Worm (Caenorhabditis elegans) whole organism, young adult: Measurements from ENCODE around the gene daz-1.
A peak's percentile ranks its signal among the peaks of the same experiment; 100 is the strongest.

Experiments used
- D2030.7 ChIP-seq: fragments of 200-800 bp; sonication (Bioruptor generic); IDR thresholded peaks from 2 replicates; pipeline ENCODE4 v1.3.6; 2022; ENCODE audit warnings: missing genetic modification reagents, missing genetic modification characterization, missing compliant biosample characterization
- F23B12.7 ChIP-seq: sonication (generic microtip); optimal IDR thresholded peaks from 2 replicates; lab custom pipeline; 2017; ENCODE audit warnings: missing genetic modification characterization, mild to moderate bottlenecking, missing compliant biosample characterization, antibody characterized with exemption, moderate library complexity; ENCODE audit not compliant: insufficient read depth
- F33H1.4 ChIP-seq: fragments of 200-800 bp; sonication (Bioruptor generic); IDR thresholded peaks from 2 replicates; pipeline ENCODE4 v1.3.6; 2022; ENCODE audit warnings: missing genetic modification reagents, missing genetic modification characterization, missing compliant biosample characterization
- F49E8.2 ChIP-seq: sonication (generic microtip); optimal IDR thresholded peaks from 3 replicates; lab custom pipeline; 2017; ENCODE audit warnings: missing genetic modification characterization, mild to moderate bottlenecking, missing compliant biosample characterization, antibody characterized with exemption, moderate library complexity; ENCODE audit not compliant: insufficient read depth
- T07F8.4 ChIP-seq: sonication (generic microtip); optimal IDR thresholded peaks from 2 replicates; lab custom pipeline; 2016; ENCODE audit warnings: mild to moderate bottlenecking, missing genetic modification characterization, moderate library complexity, missing compliant biosample characterization
- ZK185.1 ChIP-seq: sonication (generic microtip); optimal IDR thresholded peaks from 2 replicates; lab custom pipeline; 2016; ENCODE audit warnings: mild to moderate bottlenecking, missing genetic modification characterization, missing compliant biosample characterization; ENCODE audit not compliant: poor library complexity, severe bottlenecking
- akir-1 ChIP-seq: fragments of 200-800 bp; sonication (Bioruptor generic); optimal IDR thresholded peaks from 2 replicates; lab custom pipeline; 2018; ENCODE audit warnings: mild to moderate bottlenecking, missing genetic modification characterization, moderate library complexity, missing compliant biosample characterization
- atf-7 ChIP-seq: sonication (generic microtip); optimal IDR thresholded peaks from 2 replicates; lab custom pipeline; 2017; ENCODE audit warnings: mild to moderate bottlenecking, missing genetic modification characterization, missing compliant biosample characterization
- attf-6 ChIP-seq: fragments of 200-800 bp; sonication (Bioruptor generic); IDR thresholded peaks from 2 replicates; pipeline ENCODE4 v1.3.6; 2022; ENCODE audit warnings: missing genetic modification reagents, missing genetic modification characterization, missing compliant biosample characterization
- dpl-1 ChIP-seq: fragments of 150-350 bp; optimal IDR thresholded peaks from 2 replicates; lab custom pipeline; 2014; ENCODE audit warnings: missing biosample characterization, missing genetic modification reagents, missing genetic modification characterization
- efl-1 ChIP-seq: fragments of 150-350 bp; optimal IDR thresholded peaks from 2 replicates; lab custom pipeline; 2014; ENCODE audit warnings: missing biosample characterization, missing genetic modification reagents, missing genetic modification characterization
- gei-17 ChIP-seq: fragments of 200-800 bp; sonication (Bioruptor generic); optimal IDR thresholded peaks from 2 replicates; lab custom pipeline; 2018; ENCODE audit warnings: mild to moderate bottlenecking, missing genetic modification characterization, missing compliant biosample characterization
- him-1 ChIP-seq: sonication (generic microtip); optimal IDR thresholded peaks from 2 replicates; lab custom pipeline; 2016; ENCODE audit warnings: missing genotype, missing genetic modification reagents, missing genetic modification characterization, missing compliant biosample characterization
- hmg-1.2 ChIP-seq: fragments of 200-800 bp; sonication (Bioruptor generic); IDR thresholded peaks from 2 replicates; pipeline ENCODE4 v1.3.6; 2022; ENCODE audit warnings: missing genetic modification reagents, missing genetic modification characterization, missing compliant biosample characterization
- hrde-1 ChIP-seq: sonication (generic microtip); optimal IDR thresholded peaks from 2 replicates; lab custom pipeline; 2016; ENCODE audit warnings: missing genetic modification characterization, mild to moderate bottlenecking, missing compliant biosample characterization, moderate library complexity, missing genotype, missing genetic modification reagents, borderline replicate concordance
- lin-35 ChIP-seq, 3 experiments: fragments of 150-350 bp in 2 of 3; sonication (generic microtip) in 1 of 3; optimal IDR thresholded peaks; 2 replicates each; lab custom pipeline; 2014 to 2018; ENCODE audit warnings: missing biosample characterization in 3 of 3, missing genetic modification characterization in 3 of 3, missing genetic modification reagents in 3 of 3
- lin-54 ChIP-seq: fragments of 200-800 bp; sonication (Bioruptor generic); optimal IDR thresholded peaks from 2 replicates; lab custom pipeline; 2018; ENCODE audit warnings: mild to moderate bottlenecking, missing genetic modification characterization, missing compliant biosample characterization
- lsl-1 ChIP-seq: fragments of 200-800 bp; sonication (Bioruptor generic); optimal IDR thresholded peaks from 2 replicates; lab custom pipeline; 2018; ENCODE audit warnings: mild to moderate bottlenecking, missing genetic modification characterization, moderate library complexity, missing compliant biosample characterization
- madf-3 ChIP-seq: fragments of 200-800 bp; sonication (Bioruptor generic); IDR thresholded peaks from 2 replicates; pipeline ENCODE4 v1.3.6; 2022; ENCODE audit warnings: missing genetic modification reagents, missing genetic modification characterization, missing compliant biosample characterization
- madf-6 ChIP-seq: fragments of 200-800 bp; sonication (Bioruptor generic); IDR thresholded peaks from 2 replicates; pipeline ENCODE4 v1.3.6; 2022; ENCODE audit warnings: missing genetic modification reagents, missing genetic modification characterization, missing compliant biosample characterization
- madf-8 ChIP-seq: fragments of 200-800 bp; sonication (Bioruptor generic); conservative IDR thresholded peaks from 2 replicates; pipeline ENCODE4 v1.3.6; 2022; ENCODE audit warnings: missing genetic modification reagents, missing genetic modification characterization, missing compliant biosample characterization
- mel-28 ChIP-seq: sonication (generic microtip); optimal IDR thresholded peaks from 2 replicates; lab custom pipeline; 2016; ENCODE audit warnings: borderline replicate concordance, mild to moderate bottlenecking, missing genetic modification characterization, missing compliant biosample characterization
- mxl-1 ChIP-seq: sonication (generic microtip); optimal IDR thresholded peaks from 2 replicates; lab custom pipeline; 2016; ENCODE audit warnings: missing genetic modification characterization, missing compliant biosample characterization
- nfya-2 ChIP-seq: fragments of 200-800 bp; sonication (Bioruptor generic); IDR thresholded peaks from 2 replicates; pipeline ENCODE4 v1.3.6; 2022; ENCODE audit warnings: missing genetic modification reagents, missing genetic modification characterization, missing compliant biosample characterization
- nhr-179 ChIP-seq: sonication (generic microtip); optimal IDR thresholded peaks from 2 replicates; lab custom pipeline; 2016; ENCODE audit warnings: mild to moderate bottlenecking, missing genetic modification characterization, missing compliant biosample characterization
- nhr-27 ChIP-seq: fragments of 200-800 bp; sonication (Bioruptor generic); optimal IDR thresholded peaks from 2 replicates; lab custom pipeline; 2018; ENCODE audit warnings: mild to moderate bottlenecking, missing genetic modification characterization, moderate library complexity, missing compliant biosample characterization
- rcor-1 ChIP-seq: fragments of 200-800 bp; sonication (Bioruptor generic); IDR thresholded peaks from 2 replicates; pipeline ENCODE4 v1.3.6; 2022; ENCODE audit warnings: missing genetic modification reagents, missing genetic modification characterization, missing compliant biosample characterization
- sdz-38 ChIP-seq: sonication (generic microtip); optimal IDR thresholded peaks from 2 replicates; lab custom pipeline; 2016; ENCODE audit warnings: missing genotype, missing genetic modification characterization, missing compliant biosample characterization
- sea-2 ChIP-seq: fragments of 200-800 bp; sonication (Bioruptor generic); IDR thresholded peaks from 2 replicates; pipeline ENCODE4 v1.3.6; 2022; ENCODE audit warnings: missing genetic modification characterization, missing compliant biosample characterization
- snpc-1.3 ChIP-seq: sonication (generic microtip); optimal IDR thresholded peaks from 2 replicates; lab custom pipeline; 2017; ENCODE audit warnings: missing genetic modification characterization, mild to moderate bottlenecking, missing compliant biosample characterization, antibody characterized with exemption, moderate library complexity, missing genotype, missing genetic modification reagents; ENCODE audit not compliant: insufficient read depth
- snpc-3.4 ChIP-seq: sonication (generic microtip); optimal IDR thresholded peaks from 2 replicates; lab custom pipeline; 2017; ENCODE audit warnings: missing genetic modification characterization, mild to moderate bottlenecking, missing compliant biosample characterization, antibody characterized with exemption, moderate library complexity, missing genotype, missing genetic modification reagents
- snpc-4 ChIP-seq, 5 experiments: fragments of 150-350 bp in 1 of 5; sonication (generic microtip) in 4 of 5; optimal IDR thresholded peaks; 2 replicates each; lab custom pipeline; 2014 to 2018; ENCODE audit warnings: missing genetic modification characterization in 5 of 5, missing biosample characterization in 3 of 5, antibody characterized with exemption in 2 of 5, mild to moderate bottlenecking in 2 of 5, missing compliant biosample characterization in 2 of 5, missing genotype in 2 of 5, moderate library complexity in 2 of 5, missing genetic modification reagents in 1 of 5
- tlf-1 ChIP-seq: fragments of 200-800 bp; sonication (Bioruptor generic); optimal IDR thresholded peaks from 2 replicates; lab custom pipeline; 2018; ENCODE audit warnings: mild to moderate bottlenecking, missing genetic modification characterization, missing compliant biosample characterization
- unc-62 ChIP-seq: fragments of 150-350 bp; optimal IDR thresholded peaks from 2 replicates; lab custom pipeline; 2014; ENCODE audit warnings: missing biosample characterization, missing genetic modification reagents, missing genetic modification characterization
- xnd-1 ChIP-seq: sonication (generic microtip); optimal IDR thresholded peaks from 2 replicates; lab custom pipeline; 2016; ENCODE audit warnings: missing genotype, missing genetic modification reagents, missing genetic modification characterization, missing compliant biosample characterization

Gene daz-1

ce11 chrII:5455650-5456355, at the start of gene daz-1:
Gene daz-1, plus strand, starts transcription at chrII:5456305.
- TF ChIP-seq mel-28 (no peak), lin-35 (GFP tag; optimal IDR thresholded peaks at IDR 0.05; lab: Kevin White, UChicago) (peak in 2 of 3 experiments; percentile 34 to 52), D2030.7 (peak; percentile 44), madf-8 (peak; percentile 68), hmg-1.2 (GFP tag; lab: Robert Waterston, UW) (no peak), F33H1.4 (peak; percentile 70), rcor-1 (GFP tag; lab: Robert Waterston, UW) (peak; percentile 46; the same call in 1 of the 2 replicates), tlf-1 (GFP tag; lab: Kevin White, UChicago) (peak; percentile 13), lsl-1 (GFP tag; lab: Kevin White, UChicago) (peak; percentile 93), lin-54 (peak; percentile 93), T07F8.4 (tag; lab: Kevin White, UChicago) (no peak), sea-2 (GFP tag; lab: Robert Waterston, UW) (no peak), him-1 (tag; lab: Kevin White, UChicago) (peak; percentile 53), atf-7 (tag; lab: Kevin White, UChicago) (no peak), snpc-1.3 (peak; percentile 76), xnd-1 (tag; lab: Kevin White, UChicago) (peak; percentile 68), snpc-3.4 (tag; lab: Kevin White, UChicago) (peak; percentile 41), ZK185.1 (tag; lab: Kevin White, UChicago) (no peak), F23B12.7 (peak; percentile 3), snpc-4 (GFP tag; optimal IDR thresholded peaks at IDR 0.05; lab: Kevin White, UChicago) (no peak), snpc-4 (tag; optimal IDR thresholded peaks at IDR 0.05; lab: Kevin White, UChicago) (no peak), nhr-179 (tag; lab: Kevin White, UChicago) (no peak), madf-6 (GFP tag; lab: Robert Waterston, UW) (peak; percentile 87), dpl-1 (GFP tag; lab: Kevin White, UChicago) (peak; percentile 81), F49E8.2 (tag; lab: Kevin White, UChicago) (peak; percentile 40), efl-1 (GFP tag; lab: Kevin White, UChicago) (peak; percentile 95), attf-6 (no peak), nfya-2 (GFP tag; lab: Robert Waterston, UW) (no peak), unc-62 (GFP tag; lab: Kevin White, UChicago) (no peak), hrde-1 (tag; lab: Kevin White, UChicago) (no peak)

ce11 chrII:5407548-5407947, 48.6 kb upstream of the daz-1 start, which contains the start of gene clec-141:
Gene clec-141, minus strand, starts transcription at chrII:5407648.
- TF ChIP-seq gei-17 (GFP tag; lab: Kevin White, UChicago) = no peak
- TF ChIP-seq madf-3 (GFP tag; lab: Robert Waterston, UW) = no peak
- no peak for TF ChIP-seq mxl-1 (tag; lab: Kevin White, UChicago)
- no peak for TF ChIP-seq sdz-38
- no peak for TF ChIP-seq nhr-27 (tag; lab: Kevin White, UChicago)
- no peak for TF ChIP-seq akir-1 (GFP tag; lab: Kevin White, UChicago)
